Fruit fly (Drosophila melanogaster) whole organism, embryonic: ENCODE data around the gene CG17816.

Source experiments
- Atf3 ChIP-seq: fragments of 200-800 bp; sonication (Bioruptor generic); optimal IDR thresholded peaks from 3 replicates; lab custom pipeline; 2016; ENCODE audit warnings: missing biosample characterization, missing genetic modification characterization
- B-H1 ChIP-seq: fragments of 200-800 bp; sonication (Bioruptor generic); IDR thresholded peaks from 3 replicates; pipeline ENCODE4 v1.3.6; 2022; ENCODE audit warnings: missing biosample characterization, missing genetic modification characterization
- Bdp1 ChIP-seq: fragments of 200-800 bp; sonication (Bioruptor generic); optimal IDR thresholded peaks from 3 replicates; lab custom pipeline; 2016; ENCODE audit warnings: missing biosample characterization, missing genetic modification characterization
- CG1024 ChIP-seq: fragments of 200-800 bp; sonication (Bioruptor generic); IDR thresholded peaks from 2 replicates; pipeline ENCODE4 v1.3.6; 2022; ENCODE audit warnings: missing biosample characterization, missing genetic modification characterization
- CG10654 ChIP-seq: fragments of 200-800 bp; sonication (Bioruptor generic); optimal IDR thresholded peaks from 2 replicates; lab custom pipeline; 2016; ENCODE audit warnings: missing biosample characterization, missing genetic modification characterization
- CG11085 ChIP-seq: fragments of 200-800 bp; sonication (Bioruptor generic); IDR thresholded peaks from 2 replicates; pipeline ENCODE4 v1.3.6; 2022; ENCODE audit warnings: missing biosample characterization, missing genetic modification characterization
- CG12769 ChIP-seq: fragments of 200-800 bp; sonication (Bioruptor generic); optimal IDR thresholded peaks from 2 replicates; lab custom pipeline; 2019; ENCODE audit warnings: missing biosample characterization, mild to moderate bottlenecking, missing genetic modification characterization, moderate library complexity
- CG14441 ChIP-seq: fragments of 200-800 bp; sonication (Bioruptor generic); IDR thresholded peaks from 2 replicates; pipeline ENCODE4 v1.3.6; 2022; ENCODE audit warnings: missing biosample characterization, missing genetic modification characterization
- CG15601 ChIP-seq: fragments of 200-800 bp; sonication (Bioruptor generic); optimal IDR thresholded peaks from 3 replicates; lab custom pipeline; 2019; ENCODE audit warnings: missing biosample characterization, mild to moderate bottlenecking, missing genetic modification characterization, moderate library complexity
- CG16813 ChIP-seq: fragments of 200-800 bp; sonication (Bioruptor generic); IDR thresholded peaks from 3 replicates; pipeline ENCODE4 v1.3.6; 2022; ENCODE audit warnings: missing biosample characterization, missing genetic modification characterization; ENCODE audit not compliant: partially characterized antibody
- CG17612 ChIP-seq: fragments of 200-800 bp; sonication (Bioruptor generic); IDR thresholded peaks from 2 replicates; pipeline ENCODE4 v1.3.6; 2022; ENCODE audit warnings: missing biosample characterization, missing genetic modification characterization
- CG17802 ChIP-seq: fragments of 200-800 bp; sonication (Bioruptor generic); optimal IDR thresholded peaks from 2 replicates; lab custom pipeline; 2018; ENCODE audit warnings: missing biosample characterization, mild to moderate bottlenecking, missing genetic modification characterization, moderate library complexity
- CG18476 ChIP-seq: fragments of 200-800 bp; sonication (Bioruptor generic); optimal IDR thresholded peaks from 2 replicates; lab custom pipeline; 2016; ENCODE audit warnings: missing biosample characterization, mild to moderate bottlenecking, missing genetic modification characterization
- CG2678 ChIP-seq: fragments of 200-800 bp; sonication (Bioruptor generic); optimal IDR thresholded peaks from 3 replicates; lab custom pipeline; 2019; ENCODE audit warnings: missing biosample characterization, mild to moderate bottlenecking, missing genetic modification characterization, moderate library complexity
- CG30403 ChIP-seq: fragments of 200-800 bp; sonication (Bioruptor generic); optimal IDR thresholded peaks from 3 replicates; lab custom pipeline; 2016; ENCODE audit warnings: missing biosample characterization, missing genetic modification characterization
- CG32532 ChIP-seq: fragments of 200-800 bp; sonication (Bioruptor generic); IDR thresholded peaks from 2 replicates; pipeline ENCODE4 v1.3.6; 2022; ENCODE audit warnings: missing biosample characterization, missing genetic modification characterization
- CG32767 ChIP-seq: fragments of 200-800 bp; sonication (Bioruptor generic); IDR thresholded peaks from 2 replicates; pipeline ENCODE4 v1.3.6; 2022; ENCODE audit warnings: missing biosample characterization, missing genetic modification characterization
- CG4730 ChIP-seq: fragments of 200-800 bp; sonication (Bioruptor generic); IDR thresholded peaks from 2 replicates; pipeline ENCODE4 v1.3.6; 2022; ENCODE audit warnings: missing biosample characterization, missing genetic modification characterization
- CG7556 ChIP-seq: fragments of 200-800 bp; sonication (Bioruptor generic); optimal IDR thresholded peaks from 2 replicates; lab custom pipeline; 2017; ENCODE audit warnings: missing biosample characterization, mild to moderate bottlenecking, missing genetic modification characterization
- CG8359 ChIP-seq: fragments of 200-800 bp; sonication (Bioruptor generic); optimal IDR thresholded peaks from 2 replicates; lab custom pipeline; 2017; ENCODE audit warnings: missing biosample characterization, mild to moderate bottlenecking, missing genetic modification characterization, borderline replicate concordance
- CoRest ChIP-seq: fragments of 200-800 bp; sonication (Bioruptor generic); optimal IDR thresholded peaks from 3 replicates; lab custom pipeline; 2018; ENCODE audit warnings: missing biosample characterization, mild to moderate bottlenecking, missing genetic modification characterization, moderate library complexity
- D19B ChIP-seq: fragments of 200-800 bp; sonication (Bioruptor generic); optimal IDR thresholded peaks from 2 replicates; lab custom pipeline; 2017; ENCODE audit warnings: missing biosample characterization, mild to moderate bottlenecking, missing genetic modification characterization
- Dad ChIP-seq: fragments of 200-800 bp; sonication (Bioruptor generic); optimal IDR thresholded peaks from 3 replicates; lab custom pipeline; 2016; ENCODE audit warnings: missing biosample characterization, missing genetic modification characterization
- Dip3 ChIP-seq: fragments of 200-800 bp; sonication (Bioruptor generic); optimal IDR thresholded peaks from 3 replicates; lab custom pipeline; 2016; ENCODE audit warnings: missing biosample characterization, missing genetic modification characterization
- Ets97D ChIP-seq: fragments of 200-800 bp; sonication (Bioruptor generic); optimal IDR thresholded peaks from 3 replicates; lab custom pipeline; 2016; ENCODE audit warnings: missing biosample characterization, missing genetic modification characterization
- HmgZ ChIP-seq: fragments of 200-800 bp; sonication (Bioruptor generic); optimal IDR thresholded peaks from 2 replicates; lab custom pipeline; 2018; ENCODE audit warnings: missing biosample characterization, mild to moderate bottlenecking, missing genetic modification characterization
- Lim3 ChIP-seq: fragments of 200-800 bp; sonication (Bioruptor generic); IDR thresholded peaks from 2 replicates; pipeline ENCODE4 v1.3.6; 2022; ENCODE audit warnings: missing biosample characterization, missing genetic modification characterization
- Myb ChIP-seq: fragments of 200-800 bp; sonication (Bioruptor generic); optimal IDR thresholded peaks from 2 replicates; lab custom pipeline; 2016; ENCODE audit warnings: missing biosample characterization, missing genetic modification characterization
- NfI ChIP-seq: fragments of 200-800 bp; sonication (Bioruptor generic); optimal IDR thresholded peaks from 3 replicates; lab custom pipeline; 2018; ENCODE audit warnings: missing biosample characterization, mild to moderate bottlenecking, missing genetic modification characterization, moderate library complexity
- Sin3A ChIP-seq: fragments of >200 bp; optimal IDR thresholded peaks from 2 replicates; lab custom pipeline; 2018
- Usf ChIP-seq: fragments of 200-800 bp; sonication (Bioruptor generic); optimal IDR thresholded peaks from 2 replicates; lab custom pipeline; 2017; ENCODE audit warnings: missing genotype, missing biosample characterization, missing genetic modification characterization
- YL-1 ChIP-seq: fragments of 200-800 bp; sonication (Bioruptor generic); optimal IDR thresholded peaks from 3 replicates; lab custom pipeline; 2017; ENCODE audit warnings: missing biosample characterization, mild to moderate bottlenecking, missing genetic modification characterization
- abd-A ChIP-seq: fragments of 200-800 bp; sonication (Bioruptor generic); optimal IDR thresholded peaks from 3 replicates; lab custom pipeline; 2019; ENCODE audit warnings: missing biosample characterization, mild to moderate bottlenecking, missing genetic modification characterization, moderate library complexity
- al ChIP-seq: fragments of 200-800 bp; sonication (Bioruptor generic); IDR thresholded peaks from 2 replicates; pipeline ENCODE4 v1.3.6; 2022; ENCODE audit warnings: missing biosample characterization, missing genetic modification characterization
- az2 ChIP-seq: fragments of 200-800 bp; sonication (Bioruptor generic); optimal IDR thresholded peaks from 3 replicates; lab custom pipeline; 2016; ENCODE audit warnings: missing biosample characterization, missing genetic modification characterization
- bcd ChIP-seq: fragments of 200-800 bp; sonication (Bioruptor generic); optimal IDR thresholded peaks from 2 replicates; lab custom pipeline; 2017; ENCODE audit warnings: missing biosample characterization, mild to moderate bottlenecking, missing genetic modification characterization
- bigmax ChIP-seq: fragments of 200-800 bp; sonication (Bioruptor generic); optimal IDR thresholded peaks from 2 replicates; lab custom pipeline; 2018; ENCODE audit warnings: missing biosample characterization, mild to moderate bottlenecking, missing genetic modification characterization
- btn ChIP-seq: fragments of 200-800 bp; sonication (Bioruptor generic); optimal IDR thresholded peaks from 2 replicates; lab custom pipeline; 2016; ENCODE audit warnings: missing biosample characterization, missing genetic modification characterization
- caup ChIP-seq: fragments of 200-800 bp; sonication (Bioruptor generic); optimal IDR thresholded peaks from 3 replicates; lab custom pipeline; 2017; ENCODE audit warnings: missing biosample characterization, mild to moderate bottlenecking, missing genetic modification characterization, moderate library complexity; ENCODE audit not compliant: severe bottlenecking
- dm ChIP-seq: fragments of 200-800 bp; sonication (Bioruptor generic); optimal IDR thresholded peaks from 3 replicates; lab custom pipeline; 2016; ENCODE audit warnings: missing biosample characterization, missing genetic modification characterization
- gsb-n ChIP-seq: fragments of 200-800 bp; sonication (Bioruptor generic); optimal IDR thresholded peaks from 3 replicates; lab custom pipeline; 2018; ENCODE audit warnings: missing biosample characterization, mild to moderate bottlenecking, missing genetic modification characterization
- ind ChIP-seq: fragments of 200-800 bp; sonication (Bioruptor generic); optimal IDR thresholded peaks from 3 replicates; lab custom pipeline; 2016; ENCODE audit warnings: missing biosample characterization, missing genetic modification characterization
- jing ChIP-seq: fragments of 200-800 bp; sonication (Bioruptor generic); optimal IDR thresholded peaks from 2 replicates; lab custom pipeline; 2018; ENCODE audit warnings: missing biosample characterization, mild to moderate bottlenecking, missing genetic modification characterization
- nmo ChIP-seq: fragments of 200-800 bp; sonication (Bioruptor generic); optimal IDR thresholded peaks from 2 replicates; lab custom pipeline; 2018; ENCODE audit warnings: missing biosample characterization, mild to moderate bottlenecking, missing genetic modification characterization, moderate library complexity
- otp ChIP-seq: fragments of 200-800 bp; sonication (Bioruptor generic); IDR thresholded peaks from 3 replicates; pipeline ENCODE4, ENCODE4 v1.3.6; 2022; ENCODE audit warnings: missing biosample characterization, missing genetic modification characterization
- pb ChIP-seq: fragments of 200-800 bp; sonication (Bioruptor generic); optimal IDR thresholded peaks from 3 replicates; lab custom pipeline; 2016; ENCODE audit warnings: missing biosample characterization, missing genetic modification characterization
- run ChIP-seq: fragments of 200-800 bp; sonication (Bioruptor generic); optimal IDR thresholded peaks from 3 replicates; lab custom pipeline; 2018; ENCODE audit warnings: missing biosample characterization, mild to moderate bottlenecking, missing genetic modification characterization
- sc ChIP-seq, 3 experiments: fragments of >200 bp in 2 of 3; fragments of 200-800 bp in 1 of 3; sonication (Bioruptor generic) in 1 of 3; optimal IDR thresholded peaks; 2 replicates in 2 of 3; 3 replicates in 1 of 3; lab custom pipeline; 2017; ENCODE audit warnings: mild to moderate bottlenecking in 1 of 3, missing biosample characterization in 1 of 3, missing genetic modification characterization in 1 of 3, missing genetic modification reagents in 1 of 3
- sens ChIP-seq: fragments of 200-800 bp; sonication (Bioruptor generic); peaks from one replicate; lab custom pipeline; 2016; ENCODE audit warnings: missing biosample characterization, missing genetic modification characterization
- sima ChIP-seq: fragments of 200-800 bp; sonication (Bioruptor generic); optimal IDR thresholded peaks from 2 replicates; lab custom pipeline; 2016; ENCODE audit warnings: missing biosample characterization, missing genetic modification characterization
- vfl ChIP-seq: fragments of 200-800 bp; sonication (Bioruptor generic); optimal IDR thresholded peaks from 2 replicates; lab custom pipeline; 2016; ENCODE audit warnings: missing biosample characterization, missing genetic modification characterization
- vvl ChIP-seq: fragments of 200-800 bp; sonication (Bioruptor generic); IDR thresholded peaks from 2 replicates; pipeline ENCODE4 v1.3.6; 2022; ENCODE audit warnings: missing biosample characterization, missing genetic modification characterization

CG17816 gene

dm6 chr3R:7895457-7895856, 8.9 kb upstream of the CG17816 start (continued):
- TF ChIP-seq CG18476 (GFP tag; lab: Kevin White, UChicago): peak; percentile 41
- no peak for TF ChIP-seq sima
- TF ChIP-seq Usf: no peak
- TF ChIP-seq D19B (GFP tag; lab: Kevin White, UChicago): peak; percentile 66
- peak; percentile 54 for TF ChIP-seq HmgZ (tag; lab: Kevin White, UChicago)
- TF ChIP-seq CG7556 (GFP tag; lab: Kevin White, UChicago): no peak
- TF ChIP-seq CG32767 (GFP tag; lab: Robert Waterston, UW): 0 out of 2 replicates have a peak, but pooled peaks have one; percentile 15
- TF ChIP-seq Sin3A: no peak
- no peak for TF ChIP-seq CG2678
- peak; percentile 42 for TF ChIP-seq Dad (GFP tag; lab: Kevin White, UChicago)
- TF ChIP-seq CG16813 (GFP tag; lab: Robert Waterston, UW): no peak
- TF ChIP-seq CoRest (tag; lab: Kevin White, UChicago): peak; percentile 71
- TF ChIP-seq B-H1: peak; percentile 75
- TF ChIP-seq CG11085 (GFP tag; lab: Robert Waterston, UW): peak; percentile 43
- peak; percentile 23 for TF ChIP-seq run (tag; lab: Kevin White, UChicago)
- no peak for TF ChIP-seq gsb-n (tag; lab: Kevin White, UChicago)
- TF ChIP-seq CG10654 (GFP tag; lab: Kevin White, UChicago): peak; percentile 41
- TF ChIP-seq dm: no peak
- no peak for TF ChIP-seq YL-1 (GFP tag; lab: Kevin White, UChicago)
- no peak for TF ChIP-seq CG15601 (tag; lab: Kevin White, UChicago)
- TF ChIP-seq Bdp1 (GFP tag; lab: Kevin White, UChicago): no peak
- TF ChIP-seq CG4730 (GFP tag; lab: Robert Waterston, UW): peak; percentile 42; the same call in 1 of the 2 replicates
- peak; percentile 92 for TF ChIP-seq CG32532
- TF ChIP-seq Lim3 (GFP tag; lab: Robert Waterston, UW): no peak
- peak; percentile 69 for TF ChIP-seq CG30403 (GFP tag; lab: Kevin White, UChicago)
- peak; percentile 71 for TF ChIP-seq ind (GFP tag; lab: Kevin White, UChicago)
- no peak for TF ChIP-seq abd-A
- TF ChIP-seq CG17802 (tag; lab: Kevin White, UChicago): no peak
- TF ChIP-seq bcd (GFP tag; lab: Kevin White, UChicago): peak; percentile 69
- no peak for TF ChIP-seq pb
- no peak for TF ChIP-seq CG8359
- TF ChIP-seq az2 (GFP tag; lab: Kevin White, UChicago): peak; percentile 56
- no peak for TF ChIP-seq btn
- TF ChIP-seq sc (optimal IDR thresholded peaks at IDR 0.05; lab: Kevin White, UChicago): no peak
- TF ChIP-seq sc (GFP tag; optimal IDR thresholded peaks at IDR 0.05; lab: Kevin White, UChicago): no peak
- no peak for TF ChIP-seq bigmax (GFP tag; lab: Kevin White, UChicago)
- peak; percentile 47; the same call in 1 of the 2 replicates for TF ChIP-seq CG17612 (GFP tag; lab: Robert Waterston, UW)
- TF ChIP-seq vfl (GFP tag; lab: Kevin White, UChicago): peak; percentile 49
- no peak for TF ChIP-seq Atf3 (GFP tag; lab: Kevin White, UChicago)
- TF ChIP-seq NfI (GFP tag; lab: Kevin White, UChicago): no peak
- TF ChIP-seq CG1024: peak; percentile 59; the same call in 1 of the 2 replicates
- TF ChIP-seq CG12769 (tag; lab: Kevin White, UChicago): peak; percentile 72
- TF ChIP-seq vvl (GFP tag; lab: Robert Waterston, UW): peak; percentile 87
- peak; percentile 82 for TF ChIP-seq al
- TF ChIP-seq nmo (GFP tag; lab: Kevin White, UChicago): peak; percentile 51
- peak; percentile 15 for TF ChIP-seq Myb (GFP tag; lab: Kevin White, UChicago)
- TF ChIP-seq otp (GFP tag; lab: Robert Waterston, UW): no peak
- no peak for TF ChIP-seq jing (GFP tag; lab: Kevin White, UChicago)
- TF ChIP-seq Dip3 (GFP tag; lab: Kevin White, UChicago): peak; percentile 51
- peak; percentile 84 for TF ChIP-seq CG14441
- TF ChIP-seq caup: peak; percentile 81
- no peak for TF ChIP-seq sens (GFP tag; lab: Kevin White, UChicago)
- TF ChIP-seq Ets97D (GFP tag; lab: Kevin White, UChicago): no peak
